Fruit fly (Drosophila melanogaster): ENCODE measurements around the gene SkpC.

DNA sequence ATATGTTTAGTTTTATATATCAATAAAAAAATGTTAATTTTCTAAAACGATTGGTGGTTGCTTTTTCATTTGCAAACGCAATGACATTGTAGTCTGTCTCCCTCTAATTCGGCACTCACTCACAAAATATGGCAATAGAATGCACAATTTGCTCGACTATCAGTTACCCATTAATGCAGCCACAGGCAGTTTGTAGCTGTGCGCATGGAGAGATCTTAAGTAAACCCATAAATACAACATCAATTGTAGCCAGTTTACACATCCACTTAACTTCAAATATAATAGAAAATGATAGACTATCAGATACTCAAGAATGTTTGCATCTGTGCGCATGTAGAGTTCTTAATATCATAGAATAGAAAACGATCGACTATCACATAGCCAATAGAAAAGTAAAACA lies 43.5 kb downstream of the SkpC start:
- TF ChIP-seq CG8119 (GFP tag; IDR thresholded peaks at IDR 0.05) (no peak), topi (GFP tag; optimal IDR thresholded peaks at IDR 0.05) (no peak), Ets96B (tag; optimal IDR thresholded peaks at IDR 0.05) (no peak), CG6808 (GFP tag; optimal IDR thresholded peaks at IDR 0.05) (no peak), Smox (GFP tag; optimal IDR thresholded peaks at IDR 0.05) (no peak), Met (GFP tag; optimal IDR thresholded peaks at IDR 0.05) (no peak), CG32006 (GFP tag; optimal IDR thresholded peaks at IDR 0.05) (no peak)

Measured in whole organism, prepupa.